Worm (Caenorhabditis elegans) whole organism, L4 larva: ENCODE measurements around the gene F21A3.3.

Experiments used
- F37D6.2 ChIP-seq: sonication (generic microtip); optimal IDR thresholded peaks from 2 replicates; lab custom pipeline; 2016; ENCODE audit warnings: mild to moderate bottlenecking, missing genetic modification characterization, missing compliant biosample characterization
- F49E8.2 ChIP-seq: sonication (generic microtip); optimal IDR thresholded peaks from 2 replicates; lab custom pipeline; 2016; ENCODE audit warnings: missing compliant biosample characterization, mild to moderate bottlenecking, missing genetic modification characterization, borderline replicate concordance
- T20F7.1 ChIP-seq: fragments of 200-800 bp; sonication (Bioruptor generic); optimal IDR thresholded peaks from 2 replicates; lab custom pipeline; 2018; ENCODE audit warnings: mild to moderate bottlenecking, missing genetic modification characterization, missing compliant biosample characterization
- T26A8.4 ChIP-seq: fragments of 200-800 bp; sonication (Bioruptor generic); IDR thresholded peaks from 2 replicates; pipeline ENCODE4 v1.3.6; 2022; ENCODE audit warnings: missing genetic modification characterization, missing compliant biosample characterization
- Y105C5A.15 ChIP-seq: fragments of 200-800 bp; sonication (Bioruptor generic); IDR thresholded peaks from 2 replicates; pipeline ENCODE4 v1.3.6; 2022; ENCODE audit warnings: missing genetic modification characterization, missing compliant biosample characterization
- Y48G9A.11 ChIP-seq: fragments of 200-800 bp; sonication (Bioruptor generic); IDR thresholded peaks from 2 replicates; pipeline ENCODE4 v1.3.6; 2022; ENCODE audit warnings: missing genetic modification reagents, missing genetic modification characterization, missing compliant biosample characterization
- Y75B8A.6 ChIP-seq: fragments of 200-800 bp; sonication (Bioruptor generic); IDR thresholded peaks from 2 replicates; pipeline ENCODE4 v1.3.6; 2022; ENCODE audit warnings: missing genetic modification reagents, missing genetic modification characterization, missing compliant biosample characterization
- ZK337.2 ChIP-seq: fragments of 200-800 bp; sonication (Bioruptor generic); IDR thresholded peaks from 2 replicates; pipeline ENCODE4 v1.3.6; 2022; ENCODE audit warnings: missing genetic modification reagents, missing genetic modification characterization, missing compliant biosample characterization
- ZK546.5 ChIP-seq, 2 experiments: sonication (generic microtip); optimal IDR thresholded peaks; 2 replicates each; lab custom pipeline; 2017; ENCODE audit warnings: missing biosample characterization in 2 of 2, missing genetic modification characterization in 2 of 2
- aha-1 ChIP-seq: fragments of 150-350 bp; peaks from one replicate; lab custom pipeline; 2014; ENCODE audit warnings: missing biosample characterization, missing genetic modification characterization
- aly-2 ChIP-seq: sonication (generic microtip); optimal IDR thresholded peaks from 2 replicates; lab custom pipeline; 2018; ENCODE audit warnings: missing biosample characterization, missing genetic modification characterization
- ama-1 ChIP-seq: fragments of 150-350 bp; optimal IDR thresholded peaks from 2 replicates; lab custom pipeline; 2014; ENCODE audit warnings: inconsistent platforms, mixed read lengths
- attf-4 ChIP-seq: sonication (generic microtip); optimal IDR thresholded peaks from 3 replicates; lab custom pipeline; 2017; ENCODE audit warnings: missing biosample characterization, missing genetic modification characterization
- ceh-28 ChIP-seq: fragments of 150-350 bp; optimal IDR thresholded peaks from 2 replicates; lab custom pipeline; 2014; ENCODE audit warnings: missing biosample characterization, missing genetic modification reagents, missing genetic modification characterization
- ceh-44 ChIP-seq: fragments of 200-800 bp; sonication (Bioruptor generic); IDR thresholded peaks from 2 replicates; pipeline ENCODE4 v1.3.6; 2022; ENCODE audit warnings: missing genetic modification reagents, missing genetic modification characterization, missing compliant biosample characterization
- cey-2 ChIP-seq: sonication (generic microtip); optimal IDR thresholded peaks from 3 replicates; lab custom pipeline; 2017; ENCODE audit warnings: missing genetic modification characterization, mild to moderate bottlenecking, missing compliant biosample characterization, antibody characterized with exemption, borderline replicate concordance; ENCODE audit not compliant: insufficient read depth
- ctbp-1 ChIP-seq: fragments of 200-800 bp; sonication (Bioruptor generic); IDR thresholded peaks from 2 replicates; pipeline ENCODE4 v1.3.6; 2022; ENCODE audit warnings: missing genetic modification reagents, missing genetic modification characterization, missing compliant biosample characterization
- daf-12 ChIP-seq: fragments of 150-350 bp; optimal IDR thresholded peaks from 2 replicates; lab custom pipeline; 2014; ENCODE audit warnings: missing biosample characterization, missing genetic modification reagents, missing genetic modification characterization
- daf-16 ChIP-seq, 3 experiments: sonication (generic microtip); optimal IDR thresholded peaks; 2 replicates each; lab custom pipeline; 2016 to 2017; ENCODE audit warnings: missing genetic modification characterization in 3 of 3, missing genetic modification reagents in 3 of 3, mild to moderate bottlenecking in 2 of 3, missing compliant biosample characterization in 2 of 3, missing biosample characterization in 1 of 3, moderate library complexity in 1 of 3
- daf-8 ChIP-seq: fragments of 200-800 bp; sonication (Bioruptor generic); IDR thresholded peaks from 2 replicates; pipeline ENCODE4 v1.3.6; 2022; ENCODE audit warnings: missing genetic modification characterization, missing compliant biosample characterization
- dmd-9 ChIP-seq: fragments of 200-800 bp; sonication (Bioruptor generic); IDR thresholded peaks from 2 replicates; pipeline ENCODE4 v1.3.6; 2022; ENCODE audit warnings: missing genetic modification reagents, missing genetic modification characterization, missing compliant biosample characterization
- dve-1 ChIP-seq: sonication (generic microtip); optimal IDR thresholded peaks from 2 replicates; lab custom pipeline; 2017; ENCODE audit warnings: antibody characterized with exemption, mild to moderate bottlenecking, missing genetic modification characterization, missing compliant biosample characterization; ENCODE audit not compliant: insufficient read depth
- hlh-11 ChIP-seq: fragments of 200-800 bp; sonication (Bioruptor generic); optimal IDR thresholded peaks from 2 replicates; lab custom pipeline; 2018; ENCODE audit warnings: mild to moderate bottlenecking, missing genetic modification characterization, missing compliant biosample characterization
- hmg-1.1 ChIP-seq: fragments of 200-800 bp; sonication (Bioruptor generic); IDR thresholded peaks from 2 replicates; pipeline ENCODE4 v1.3.6; 2022; ENCODE audit warnings: missing genetic modification reagents, missing genetic modification characterization, missing compliant biosample characterization
- lim-7 ChIP-seq: fragments of 200-800 bp; sonication (Bioruptor generic); IDR thresholded peaks from 2 replicates; pipeline ENCODE4 v1.3.6; 2022; ENCODE audit warnings: missing genetic modification characterization, missing compliant biosample characterization
- lin-1 ChIP-seq: fragments of 200-800 bp; sonication (Bioruptor generic); IDR thresholded peaks from 2 replicates; pipeline ENCODE4 v1.3.6; 2022; ENCODE audit warnings: missing genetic modification reagents, missing genetic modification characterization, missing compliant biosample characterization
- lin-13 ChIP-seq: fragments of 150-350 bp; optimal IDR thresholded peaks from 2 replicates; lab custom pipeline; 2014; ENCODE audit warnings: missing biosample characterization, missing genetic modification reagents, missing genetic modification characterization
- lin-15B ChIP-seq: fragments of 150-350 bp; sonication (generic microtip); optimal IDR thresholded peaks from 3 replicates; lab custom pipeline; 2014; ENCODE audit warnings: missing biosample characterization, missing genetic modification characterization
- lin-38 ChIP-seq: fragments of 200-800 bp; sonication (Bioruptor generic); IDR thresholded peaks from 2 replicates; pipeline ENCODE4 v1.3.6; 2022; ENCODE audit warnings: missing genetic modification reagents, missing genetic modification characterization, missing compliant biosample characterization
- lsy-2 ChIP-seq, 2 experiments: fragments of 150-350 bp in 1 of 2; sonication (generic microtip) in 1 of 2; optimal IDR thresholded peaks; 2 replicates each; lab custom pipeline; 2014 to 2017; ENCODE audit warnings: missing biosample characterization in 2 of 2, missing genetic modification characterization in 2 of 2
- madf-5 ChIP-seq, 2 experiments: fragments of 200-800 bp; sonication (Bioruptor generic); IDR thresholded peaks; 2 replicates each; pipeline ENCODE4 v1.3.6; 2022; ENCODE audit warnings: missing compliant biosample characterization in 2 of 2, missing genetic modification characterization in 2 of 2
- madf-9 ChIP-seq: fragments of 200-800 bp; sonication (Bioruptor generic); conservative IDR thresholded peaks from 2 replicates; pipeline ENCODE4 v1.3.6; 2022; ENCODE audit warnings: missing genetic modification reagents, missing genetic modification characterization, missing compliant biosample characterization
- mxl-2 ChIP-seq: fragments of 200-800 bp; sonication (Bioruptor generic); conservative IDR thresholded peaks from 2 replicates; pipeline ENCODE4 v1.3.6; 2022; ENCODE audit warnings: missing genetic modification reagents, missing genetic modification characterization, missing compliant biosample characterization
- nhr-111 ChIP-seq: fragments of 200-800 bp; sonication (Bioruptor generic); optimal IDR thresholded peaks from 2 replicates; lab custom pipeline; 2018; ENCODE audit warnings: mild to moderate bottlenecking, missing genetic modification characterization, missing compliant biosample characterization
- nhr-237 ChIP-seq: sonication (generic microtip); optimal IDR thresholded peaks from 2 replicates; lab custom pipeline; 2017; ENCODE audit warnings: missing biosample characterization, missing genetic modification characterization
- nhr-28 ChIP-seq: fragments of 150-350 bp; optimal IDR thresholded peaks from 2 replicates; lab custom pipeline; 2014; ENCODE audit warnings: missing biosample characterization, missing genetic modification characterization
- pha-4 ChIP-seq, 2 experiments: fragments of 150-350 bp in 1 of 2; fragments of 200-800 bp in 1 of 2; sonication (Bioruptor generic) in 1 of 2; IDR thresholded peaks in 1 of 2; optimal IDR thresholded peaks in 1 of 2; 2 replicates each; pipeline versions ENCODE4 v1.3.6 to Lab custom; 2014 to 2022; ENCODE audit warnings: missing genetic modification characterization in 2 of 2, missing genetic modification reagents in 2 of 2, missing biosample characterization in 1 of 2, missing compliant biosample characterization in 1 of 2
- saeg-2 ChIP-seq: fragments of 200-800 bp; sonication (Bioruptor generic); IDR thresholded peaks from 2 replicates; pipeline ENCODE4 v1.3.6; 2022; ENCODE audit warnings: missing genetic modification reagents, missing genetic modification characterization, missing compliant biosample characterization
- sdz-12 ChIP-seq: fragments of 200-800 bp; sonication (Bioruptor generic); optimal IDR thresholded peaks from 2 replicates; lab custom pipeline; 2018; ENCODE audit warnings: mild to moderate bottlenecking, missing genetic modification characterization, missing compliant biosample characterization
- set-16 ChIP-seq: fragments of 200-800 bp; sonication (Bioruptor generic); IDR thresholded peaks from 2 replicates; pipeline ENCODE4 v1.3.6; 2022; ENCODE audit warnings: missing genetic modification reagents, missing genetic modification characterization, missing compliant biosample characterization
- snpc-1.2 ChIP-seq: fragments of 200-800 bp; sonication (Bioruptor generic); IDR thresholded peaks from 2 replicates; pipeline ENCODE4 v1.3.6; 2022; ENCODE audit warnings: missing genetic modification reagents, missing genetic modification characterization, missing compliant biosample characterization
- spr-1 ChIP-seq: sonication (generic microtip); optimal IDR thresholded peaks from 2 replicates; lab custom pipeline; 2016; ENCODE audit warnings: mild to moderate bottlenecking, missing genetic modification characterization, missing compliant biosample characterization
- spr-3 ChIP-seq: fragments of 200-800 bp; sonication (Bioruptor generic); optimal IDR thresholded peaks from 2 replicates; lab custom pipeline; 2018; ENCODE audit warnings: mild to moderate bottlenecking, missing genetic modification characterization, missing compliant biosample characterization
- tag-97 ChIP-seq: fragments of 200-800 bp; sonication (Bioruptor generic); IDR thresholded peaks from 2 replicates; pipeline ENCODE4 v1.3.6; 2022; ENCODE audit warnings: missing genetic modification characterization, missing compliant biosample characterization
- tra-1 ChIP-seq: fragments of 200-800 bp; sonication (Bioruptor generic); IDR thresholded peaks from 2 replicates; pipeline ENCODE4 v1.3.6; 2022; ENCODE audit warnings: missing genetic modification reagents, missing genetic modification characterization, missing compliant biosample characterization
- unc-39 ChIP-seq: sonication (generic microtip); optimal IDR thresholded peaks from 2 replicates; lab custom pipeline; 2017; ENCODE audit warnings: missing biosample characterization, missing genetic modification characterization

The F21A3.3 gene

ce11 chrV:15505068-15505467, 12.4 kb upstream of the F21A3.3 start (continued):
- TF ChIP-seq pha-4 (GFP tag; IDR thresholded peaks at IDR 0.05; lab: Robert Waterston, UW) = no peak
- no peak for TF ChIP-seq pha-4 (tag; optimal IDR thresholded peaks at IDR 0.05; lab: Kevin White, UChicago)
- no peak for TF ChIP-seq Y75B8A.6 (GFP tag; lab: Robert Waterston, UW)
- no peak for TF ChIP-seq ama-1 (lab: Kevin White, UChicago)
- peak; percentile 41 for TF ChIP-seq hlh-11 (tag; lab: Kevin White, UChicago)
- 0 out of 4 replicates have a peak, but pooled peaks of 1 of the 2 experiments have one; percentile 40 for TF ChIP-seq madf-5 (GFP tag; IDR thresholded peaks at IDR 0.05; lab: Robert Waterston, UW)
- peak; percentile 54 for TF ChIP-seq sdz-12 (GFP tag; lab: Kevin White, UChicago)
- TF ChIP-seq daf-16 (GFP tag; optimal IDR thresholded peaks at IDR 0.05; lab: Kevin White, UChicago) = peak; percentile 2 to 65
- peak; percentile 44 for TF ChIP-seq daf-16 (tag; optimal IDR thresholded peaks at IDR 0.05; lab: Kevin White, UChicago)
- no peak for TF ChIP-seq dve-1 (tag; lab: Kevin White, UChicago)
- TF ChIP-seq lin-38 = no peak
- 0 out of 2 replicates have a peak, but pooled peaks have one; percentile 41 for TF ChIP-seq Y48G9A.11 (GFP tag; lab: Robert Waterston, UW)
- TF ChIP-seq spr-3 = no peak
- TF ChIP-seq nhr-237 (tag; lab: Kevin White, UChicago) = no peak
- TF ChIP-seq lin-15B (tag; lab: Kevin White, UChicago) = no peak
- TF ChIP-seq aha-1 (tag; lab: Kevin White, UChicago) = no peak
- peak; percentile 23; the same call in 1 of the 2 replicates for TF ChIP-seq lin-1 (GFP tag; lab: Robert Waterston, UW)
- peak; percentile 82 for TF ChIP-seq ctbp-1 (GFP tag; lab: Robert Waterston, UW)
- TF ChIP-seq ceh-28 (tag; lab: Kevin White, UChicago) = no peak
- peak; percentile 43; the same call in 1 of the 2 replicates for TF ChIP-seq set-16 (GFP tag; lab: Robert Waterston, UW)
- 0 out of 2 replicates have a peak, but pooled peaks have one; percentile 10 for TF ChIP-seq madf-9 (GFP tag; lab: Robert Waterston, UW)
- TF ChIP-seq snpc-1.2 = peak; percentile 77
- no peak for TF ChIP-seq nhr-111 (GFP tag; lab: Kevin White, UChicago)
- TF ChIP-seq Y105C5A.15 (GFP tag; lab: Robert Waterston, UW) = peak; percentile 13; the same call in 1 of the 2 replicates
- TF ChIP-seq lim-7 (GFP tag; lab: Robert Waterston, UW) = peak; percentile 90

ce11 chrV:15511613-15512216, 5.8 kb upstream of the F21A3.3 start, which contains the start of gene rpl-38:
Gene rpl-38, plus strand, starts transcription at chrV:15512166.
- TF ChIP-seq ama-1 (lab: Kevin White, UChicago) (no peak), T20F7.1 (GFP tag; lab: Kevin White, UChicago) (no peak), F49E8.2 (peak; percentile 60), saeg-2 (GFP tag; lab: Robert Waterston, UW) (no peak), attf-4 (tag; lab: Kevin White, UChicago) (no peak), lsy-2 (tag; optimal IDR thresholded peaks at IDR 0.05; lab: Kevin White, UChicago) (peak; percentile 95 to 99), cey-2 (tag; lab: Kevin White, UChicago) (no peak), dve-1 (tag; lab: Kevin White, UChicago) (peak; percentile 70), ceh-44 (GFP tag; lab: Robert Waterston, UW) (peak; percentile 35; the same call in 1 of the 2 replicates), mxl-2 (GFP tag; lab: Robert Waterston, UW) (no peak), T26A8.4 (GFP tag; lab: Robert Waterston, UW) (peak; percentile 55; the same call in 1 of the 2 replicates), dmd-9 (peak; percentile 58; the same call in 1 of the 2 replicates), F37D6.2 (tag; lab: Kevin White, UChicago) (peak; percentile 47), daf-12 (tag; lab: Kevin White, UChicago) (no peak), ctbp-1 (GFP tag; lab: Robert Waterston, UW) (peak; percentile 44; the same call in 1 of the 2 replicates), unc-39 (tag; lab: Kevin White, UChicago) (no peak), madf-5 (GFP tag; IDR thresholded peaks at IDR 0.05; lab: Robert Waterston, UW) (no peak), Y75B8A.6 (GFP tag; lab: Robert Waterston, UW) (no peak), daf-8 (GFP tag; lab: Robert Waterston, UW) (no peak), ZK546.5 (tag; optimal IDR thresholded peaks at IDR 0.05; lab: Kevin White, UChicago) (no peak), aly-2 (tag; lab: Kevin White, UChicago) (no peak), aha-1 (tag; lab: Kevin White, UChicago) (peak; percentile 87), tag-97 (GFP tag; lab: Robert Waterston, UW) (no peak), lin-13 (peak; percentile 72), ZK337.2 (GFP tag; lab: Robert Waterston, UW) (no peak), spr-1 (tag; lab: Kevin White, UChicago) (peak; percentile 58), hlh-11 (tag; lab: Kevin White, UChicago) (peak; percentile 56), lim-7 (GFP tag; lab: Robert Waterston, UW) (no peak), nhr-28 (tag; lab: Kevin White, UChicago) (peak; percentile 42), hmg-1.1 (peak; percentile 60; the same call in 1 of the 2 replicates), tra-1 (GFP tag; lab: Robert Waterston, UW) (no peak)
